Fruit fly (Drosophila melanogaster) whole organism, pupa: ENCODE data around the gene Pdi.

ENCODE experiments used
- CG13204 ChIP-seq: fragments of 200-800 bp; sonication (Bioruptor generic); optimal IDR thresholded peaks from 2 replicates; lab custom pipeline; 2018; ENCODE audit warnings: missing biosample characterization, mild to moderate bottlenecking, missing genetic modification characterization, moderate library complexity
- CG32121 ChIP-seq: fragments of 200-800 bp; sonication (Bioruptor generic); IDR thresholded peaks from 2 replicates; pipeline ENCODE4 v1.3.6; 2022; ENCODE audit warnings: missing biosample characterization, missing genetic modification characterization
- CG34367 ChIP-seq: fragments of 200-800 bp; sonication (Bioruptor generic); optimal IDR thresholded peaks from 2 replicates; lab custom pipeline; 2018; ENCODE audit warnings: missing biosample characterization, mild to moderate bottlenecking, missing genetic modification characterization
- CG4496 ChIP-seq: fragments of 200-800 bp; sonication (Bioruptor generic); IDR thresholded peaks from 3 replicates; pipeline ENCODE4 v1.3.6; 2022; ENCODE audit warnings: missing biosample characterization, missing genetic modification characterization
- CG8301 ChIP-seq: fragments of 200-800 bp; sonication (Bioruptor generic); optimal IDR thresholded peaks from 2 replicates; lab custom pipeline; 2018; ENCODE audit warnings: missing biosample characterization, mild to moderate bottlenecking, missing genetic modification characterization
- CG9948 ChIP-seq: fragments of 200-800 bp; sonication (Bioruptor generic); optimal IDR thresholded peaks from 2 replicates; lab custom pipeline; 2018; ENCODE audit warnings: missing biosample characterization, mild to moderate bottlenecking, missing genetic modification characterization, moderate library complexity
- D1 ChIP-seq: fragments of 200-800 bp; sonication (Bioruptor generic); optimal IDR thresholded peaks from 2 replicates; lab custom pipeline; 2018; ENCODE audit warnings: missing biosample characterization, mild to moderate bottlenecking, missing genetic modification characterization, moderate library complexity
- EcR ChIP-seq: fragments of 200-800 bp; sonication (Bioruptor generic); optimal IDR thresholded peaks from 3 replicates; lab custom pipeline; 2019; ENCODE audit warnings: missing biosample characterization, missing genetic modification characterization, mild to moderate bottlenecking, moderate library complexity, missing genetic modification reagents
- Ets98B ChIP-seq: fragments of 200-800 bp; sonication (Bioruptor generic); IDR thresholded peaks from 2 replicates; pipeline ENCODE4 v1.3.6; 2022; ENCODE audit warnings: missing biosample characterization, missing genetic modification characterization
- Pif1A ChIP-seq: fragments of 200-800 bp; sonication (Bioruptor generic); optimal IDR thresholded peaks from 3 replicates; lab custom pipeline; 2016; ENCODE audit warnings: missing biosample characterization, missing genetic modification characterization
- Pif1B ChIP-seq: fragments of 200-800 bp; sonication (Bioruptor generic); optimal IDR thresholded peaks from 3 replicates; lab custom pipeline; 2016; ENCODE audit warnings: missing biosample characterization, missing genetic modification characterization
- rn ChIP-seq: fragments of 200-800 bp; sonication (Bioruptor generic); IDR thresholded peaks from 2 replicates; pipeline ENCODE4 v1.3.6; 2022; ENCODE audit warnings: missing biosample characterization, missing genetic modification characterization

DNA sequence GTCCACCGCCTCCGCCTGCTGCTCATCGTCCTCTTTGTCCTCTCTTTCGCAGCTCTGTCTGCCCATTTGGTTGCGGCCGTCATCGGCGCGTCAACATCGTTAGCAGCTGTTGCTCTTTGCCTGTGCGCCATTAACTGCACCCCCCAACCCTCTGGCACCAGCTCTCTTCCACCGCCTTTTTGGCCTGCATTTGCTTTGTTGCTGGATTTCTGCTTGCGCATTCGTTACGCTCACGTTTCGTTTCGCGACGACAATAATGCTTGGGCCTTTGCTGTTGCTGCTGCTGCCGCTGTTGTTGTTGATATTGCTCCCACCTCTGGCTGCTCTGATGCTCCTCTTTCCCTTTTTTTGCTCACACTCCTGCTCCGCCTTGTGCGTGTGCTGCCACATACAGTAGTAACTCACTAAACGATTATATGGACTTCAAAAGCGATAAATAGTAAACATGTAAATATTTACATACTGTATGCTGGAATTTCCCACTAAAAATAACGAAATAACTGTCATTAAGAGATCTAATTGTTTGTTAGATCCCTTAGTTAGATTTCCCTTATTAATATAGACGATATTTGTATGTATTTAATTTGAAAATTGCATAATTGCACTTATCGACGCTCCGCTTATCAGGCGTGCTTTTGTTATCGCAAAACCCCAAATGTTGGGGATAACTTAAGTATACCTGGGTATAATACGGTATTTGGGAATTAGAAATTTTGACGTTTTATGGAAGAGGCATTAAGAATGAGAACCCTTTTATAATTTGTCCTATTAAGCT, 40.8 kb downstream of the Pdi start:
- TF ChIP-seq CG8301 (tag; lab: Kevin White, UChicago): peak; percentile 18
- peak; percentile 83 for TF ChIP-seq EcR (GFP tag; lab: Kevin White, UChicago)
- peak; percentile 99 for TF ChIP-seq CG13204
- TF ChIP-seq D1 (tag; lab: Kevin White, UChicago): peak; percentile 12
- peak; percentile 60 for TF ChIP-seq CG32121 (GFP tag; lab: Robert Waterston, UW)
- TF ChIP-seq Pif1A (GFP tag; lab: Kevin White, UChicago): no peak
- TF ChIP-seq Pif1B (GFP tag; lab: Kevin White, UChicago): no peak
- TF ChIP-seq rn (GFP tag; lab: Robert Waterston, UW): no peak
- peak; percentile 47; the same call in 1 of the 2 replicates for TF ChIP-seq Ets98B (GFP tag; lab: Robert Waterston, UW)
- TF ChIP-seq CG34367: peak; percentile 5
- peak; percentile 7 for TF ChIP-seq CG9948 (tag; lab: Kevin White, UChicago)
- peak; percentile 71; the same call in 2 of the 3 replicates for TF ChIP-seq CG4496 (GFP tag; lab: Robert Waterston, UW)
